Worm (Caenorhabditis elegans) whole organism, L2 larva: ENCODE measurements around the gene W04G3.7.

Experiments
- C34F6.9 ChIP-seq: fragments of 150-350 bp; optimal IDR thresholded peaks from 2 replicates; lab custom pipeline; 2014; ENCODE audit warnings: missing biosample characterization, missing genetic modification characterization
- F13H6.1 ChIP-seq: sonication (generic microtip); optimal IDR thresholded peaks from 2 replicates; lab custom pipeline; 2016; ENCODE audit warnings: missing genetic modification characterization, missing compliant biosample characterization
- R02D3.7 ChIP-seq: fragments of 150-350 bp; optimal IDR thresholded peaks from 2 replicates; lab custom pipeline; 2014; ENCODE audit warnings: missing biosample characterization, missing genetic modification characterization
- Y55F3AM.14 ChIP-seq: fragments of 200-800 bp; sonication (Bioruptor generic); optimal IDR thresholded peaks from 2 replicates; lab custom pipeline; 2018; ENCODE audit warnings: mild to moderate bottlenecking, missing genetic modification characterization, missing compliant biosample characterization
- ZK546.5 ChIP-seq: sonication (generic microtip); optimal IDR thresholded peaks from 2 replicates; lab custom pipeline; 2017; ENCODE audit warnings: missing biosample characterization, missing genetic modification characterization
- alr-1 ChIP-seq: fragments of 150-350 bp; optimal IDR thresholded peaks from 2 replicates; lab custom pipeline; 2014; ENCODE audit warnings: missing biosample characterization, missing genetic modification characterization
- aly-2 ChIP-seq: fragments of 150-350 bp; optimal IDR thresholded peaks from 2 replicates; lab custom pipeline; 2014; ENCODE audit warnings: missing biosample characterization, missing genetic modification characterization
- ama-1 ChIP-seq: fragments of 150-350 bp; optimal IDR thresholded peaks from 2 replicates; lab custom pipeline; 2018; ENCODE audit warnings: inconsistent platforms
- blmp-1 ChIP-seq: sonication (generic microtip); optimal IDR thresholded peaks from 2 replicates; lab custom pipeline; 2017; ENCODE audit warnings: missing genetic modification characterization, mild to moderate bottlenecking, missing compliant biosample characterization, antibody characterized with exemption, moderate library complexity; ENCODE audit not compliant: insufficient read depth
- ceh-16 ChIP-seq: fragments of 150-350 bp; optimal IDR thresholded peaks from 2 replicates; lab custom pipeline; 2014; ENCODE audit warnings: missing biosample characterization, missing genetic modification characterization
- ceh-82 ChIP-seq: fragments of 150-350 bp; optimal IDR thresholded peaks from 2 replicates; lab custom pipeline; 2014; ENCODE audit warnings: missing biosample characterization, missing genetic modification characterization
- crh-2 ChIP-seq: sonication (generic microtip); optimal IDR thresholded peaks from 2 replicates; lab custom pipeline; 2017; ENCODE audit warnings: missing biosample characterization, missing genetic modification characterization
- dmd-4 ChIP-seq: sonication (generic microtip); optimal IDR thresholded peaks from 2 replicates; lab custom pipeline; 2017; ENCODE audit warnings: missing biosample characterization, missing genetic modification characterization
- egl-27 ChIP-seq: sonication (generic microtip); optimal IDR thresholded peaks from 3 replicates; lab custom pipeline; 2017; ENCODE audit warnings: missing biosample characterization, missing genetic modification reagents, missing genetic modification characterization
- elt-1 ChIP-seq: fragments of 150-350 bp; optimal IDR thresholded peaks from 2 replicates; lab custom pipeline; 2014; ENCODE audit warnings: missing biosample characterization, missing genetic modification characterization
- elt-3 ChIP-seq: sonication (generic microtip); optimal IDR thresholded peaks from 2 replicates; lab custom pipeline; 2017; ENCODE audit warnings: missing biosample characterization, missing genetic modification characterization
- fos-1 ChIP-seq: fragments of 150-350 bp; optimal IDR thresholded peaks from 2 replicates; lab custom pipeline; 2014; ENCODE audit warnings: missing biosample characterization, missing genetic modification characterization
- gmeb-1 ChIP-seq: fragments of 150-350 bp; optimal IDR thresholded peaks from 2 replicates; lab custom pipeline; 2014; ENCODE audit warnings: missing biosample characterization, missing genetic modification characterization
- lin-11 ChIP-seq: fragments of 150-350 bp; sonication (generic microtip); optimal IDR thresholded peaks from 2 replicates; lab custom pipeline; 2014; ENCODE audit warnings: missing biosample characterization, missing genetic modification characterization, inconsistent platforms, mixed read lengths
- lin-13 ChIP-seq: fragments of 150-350 bp; optimal IDR thresholded peaks from 2 replicates; lab custom pipeline; 2014; ENCODE audit warnings: missing biosample characterization, missing genetic modification reagents, missing genetic modification characterization
- lin-39 ChIP-seq: fragments of 150-350 bp; optimal IDR thresholded peaks from 2 replicates; lab custom pipeline; 2014; ENCODE audit warnings: missing biosample characterization, missing genetic modification reagents, missing genetic modification characterization
- lsy-2 ChIP-seq, 2 experiments: fragments of 150-350 bp in 1 of 2; sonication (generic microtip) in 1 of 2; optimal IDR thresholded peaks; 2 replicates each; lab custom pipeline; 2014 to 2017; ENCODE audit warnings: missing biosample characterization in 2 of 2, missing genetic modification characterization in 2 of 2
- mab-5 ChIP-seq: fragments of 150-350 bp; optimal IDR thresholded peaks from 2 replicates; lab custom pipeline; 2014; ENCODE audit warnings: missing biosample characterization, missing genetic modification characterization
- mbf-1 ChIP-seq: sonication (generic microtip); optimal IDR thresholded peaks from 2 replicates; lab custom pipeline; 2017; ENCODE audit warnings: missing biosample characterization, missing genetic modification characterization
- mdl-1 ChIP-seq, 2 experiments: fragments of 150-350 bp in 1 of 2; sonication (generic microtip) in 1 of 2; optimal IDR thresholded peaks; 2 replicates each; lab custom pipeline; 2017; ENCODE audit warnings: missing biosample characterization in 2 of 2, missing genetic modification characterization in 2 of 2
- nhr-10 ChIP-seq: sonication (generic microtip); optimal IDR thresholded peaks from 2 replicates; lab custom pipeline; 2017; ENCODE audit warnings: missing biosample characterization, missing genetic modification characterization
- nhr-11 ChIP-seq: fragments of 150-350 bp; optimal IDR thresholded peaks from 2 replicates; lab custom pipeline; 2014; ENCODE audit warnings: missing biosample characterization, missing genetic modification characterization
- nhr-12 ChIP-seq: fragments of 150-350 bp; optimal IDR thresholded peaks from 2 replicates; lab custom pipeline; 2014; ENCODE audit warnings: missing biosample characterization, missing genetic modification characterization
- nhr-129 ChIP-seq: fragments of 150-350 bp; optimal IDR thresholded peaks from 2 replicates; lab custom pipeline; 2014; ENCODE audit warnings: missing biosample characterization, missing genetic modification characterization
- nhr-21 ChIP-seq: fragments of 150-350 bp; optimal IDR thresholded peaks from 2 replicates; lab custom pipeline; 2014; ENCODE audit warnings: missing biosample characterization, missing genetic modification characterization
- nhr-23 ChIP-seq: fragments of 150-350 bp; optimal IDR thresholded peaks from 2 replicates; lab custom pipeline; 2014; ENCODE audit warnings: missing biosample characterization, missing genetic modification reagents, missing genetic modification characterization
- nhr-237 ChIP-seq: fragments of 150-350 bp; optimal IDR thresholded peaks from 2 replicates; lab custom pipeline; 2014; ENCODE audit warnings: missing biosample characterization, missing genetic modification characterization
- nhr-25 ChIP-seq: fragments of 150-350 bp; sonication (generic microtip); optimal IDR thresholded peaks from 3 replicates; lab custom pipeline; 2014; ENCODE audit warnings: missing biosample characterization, missing genetic modification characterization
- nhr-6 ChIP-seq: fragments of 150-350 bp; optimal IDR thresholded peaks from 2 replicates; lab custom pipeline; 2014; ENCODE audit warnings: missing biosample characterization, missing genetic modification characterization
- nhr-77 ChIP-seq: fragments of 150-350 bp; optimal IDR thresholded peaks from 2 replicates; lab custom pipeline; 2014; ENCODE audit warnings: missing biosample characterization, missing genetic modification characterization
- peb-1 ChIP-seq: fragments of 150-350 bp; optimal IDR thresholded peaks from 2 replicates; lab custom pipeline; 2014; ENCODE audit warnings: missing biosample characterization, missing genetic modification characterization
- sem-4 ChIP-seq: fragments of 150-350 bp; optimal IDR thresholded peaks from 2 replicates; lab custom pipeline; 2014; ENCODE audit warnings: missing biosample characterization, missing genetic modification reagents, missing genetic modification characterization
- skn-1 ChIP-seq: sonication (generic microtip); optimal IDR thresholded peaks from 2 replicates; lab custom pipeline; 2017; ENCODE audit warnings: missing biosample characterization, missing genetic modification characterization
- sma-3 ChIP-seq: sonication (generic microtip); optimal IDR thresholded peaks from 2 replicates; lab custom pipeline; 2016; ENCODE audit warnings: missing genetic modification reagents, missing genetic modification characterization, missing compliant biosample characterization
- sma-9 ChIP-seq, 2 experiments: fragments of 150-350 bp in 1 of 2; sonication (generic microtip) in 1 of 2; optimal IDR thresholded peaks; 2 replicates each; lab custom pipeline; 2014 to 2016; ENCODE audit warnings: missing genetic modification characterization in 2 of 2, mild to moderate bottlenecking in 1 of 2, missing biosample characterization in 1 of 2, missing compliant biosample characterization in 1 of 2, missing genetic modification reagents in 1 of 2, moderate library complexity in 1 of 2
- snpc-4 ChIP-seq: fragments of 150-350 bp; optimal IDR thresholded peaks from 2 replicates; lab custom pipeline; 2014; ENCODE audit warnings: missing biosample characterization, missing genetic modification characterization
- unc-39 ChIP-seq: fragments of 150-350 bp; optimal IDR thresholded peaks from 2 replicates; lab custom pipeline; 2014; ENCODE audit warnings: missing biosample characterization, missing genetic modification characterization
- unc-55 ChIP-seq: fragments of 150-350 bp; sonication (generic microtip); optimal IDR thresholded peaks from 3 replicates; lab custom pipeline; 2014; ENCODE audit warnings: missing biosample characterization, missing genetic modification reagents, missing genetic modification characterization
- unc-62 ChIP-seq: fragments of 150-350 bp; optimal IDR thresholded peaks from 2 replicates; lab custom pipeline; 2014; ENCODE audit warnings: missing biosample characterization, missing genetic modification reagents, missing genetic modification characterization
- zag-1 ChIP-seq: fragments of 150-350 bp; optimal IDR thresholded peaks from 2 replicates; lab custom pipeline; 2014; ENCODE audit warnings: missing biosample characterization, missing genetic modification characterization
- ztf-1 ChIP-seq: fragments of 200-800 bp; sonication (Bioruptor generic); conservative IDR thresholded peaks from 2 replicates; pipeline ENCODE4 v1.3.6; 2022; ENCODE audit warnings: missing genetic modification characterization, missing compliant biosample characterization
- ztf-11 ChIP-seq: sonication (generic microtip); optimal IDR thresholded peaks from 2 replicates; lab custom pipeline; 2017; ENCODE audit warnings: missing biosample characterization, missing genetic modification characterization
- ztf-4 ChIP-seq: fragments of 150-350 bp; optimal IDR thresholded peaks from 2 replicates; lab custom pipeline; 2014; ENCODE audit warnings: missing biosample characterization, missing genetic modification characterization

W04G3.7 gene

DNA sequence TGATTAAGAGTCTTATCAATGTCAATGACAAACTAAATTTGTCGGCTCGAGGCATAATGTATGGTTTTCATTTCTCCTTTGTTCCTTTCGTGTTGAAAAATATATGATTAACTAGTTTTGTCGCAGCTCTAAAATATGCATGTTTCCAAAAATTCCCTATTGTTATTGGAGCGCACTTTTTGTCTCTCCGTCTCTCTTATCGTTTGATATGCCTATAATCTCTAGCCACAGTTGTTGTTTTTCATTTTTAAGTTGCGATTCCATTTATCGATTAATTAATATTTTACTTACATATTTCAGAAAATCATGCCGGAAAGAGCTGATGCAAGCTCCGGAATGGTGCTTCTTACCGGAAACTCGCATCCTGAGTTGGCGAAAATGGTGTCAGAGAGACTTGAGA is 11.7 kb downstream of the W04G3.7 start, which contains the start of gene W04G3.5:
Gene W04G3.5, plus strand, starts transcription at position 301 of the 400 bp plus-strand sequence.
- TF ChIP-seq R02D3.7 (tag; lab: Kevin White, UChicago) (no peak), nhr-23 (tag; lab: Kevin White, UChicago) (no peak), lin-13 (no peak), nhr-6 (tag; lab: Kevin White, UChicago) (no peak), unc-55 (no peak), crh-2 (tag; lab: Kevin White, UChicago) (no peak), gmeb-1 (tag; lab: Kevin White, UChicago) (no peak)

DNA sequence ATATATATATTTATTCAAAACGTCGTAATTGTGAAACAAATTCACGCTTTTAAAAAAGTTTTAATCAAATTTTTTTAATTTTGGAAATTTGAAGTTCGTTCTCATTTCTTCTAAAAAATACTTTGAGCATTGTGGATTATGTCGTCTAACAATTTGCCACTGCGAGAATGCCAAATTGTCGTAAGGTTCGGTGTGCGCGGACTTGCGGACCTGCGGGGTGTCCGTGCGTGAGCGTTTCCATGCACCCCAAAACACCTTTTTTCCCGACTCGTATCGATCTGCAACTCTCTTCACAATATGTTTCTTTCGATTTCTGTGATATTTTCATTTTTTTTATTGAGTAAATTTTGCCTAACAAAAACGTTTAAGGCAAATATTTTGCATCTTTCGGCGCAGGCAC is 12.4 kb downstream of the W04G3.7 start:
- TF ChIP-seq crh-2 (tag; lab: Kevin White, UChicago) (no peak), F13H6.1 (tag; lab: Kevin White, UChicago) (no peak), gmeb-1 (tag; lab: Kevin White, UChicago) (no peak), fos-1 (tag; lab: Kevin White, UChicago) (no peak), ceh-82 (tag; lab: Kevin White, UChicago) (no peak), nhr-6 (tag; lab: Kevin White, UChicago) (no peak), unc-62 (no peak), unc-39 (tag; lab: Kevin White, UChicago) (no peak)
- TF ChIP-seq, all 48 proteins: peak for 0

ce11 chrX:11068334-11068733 is 16.7 kb downstream of the W04G3.7 start, which contains the start of gene apt-9:
Gene apt-9 (plus strand): TSS chrX:11068527.
- TF ChIP-seq skn-1 (tag; lab: Kevin White, UChicago): no peak
- TF ChIP-seq mab-5 (tag; lab: Kevin White, UChicago): peak; percentile 8
- TF ChIP-seq snpc-4 (tag; lab: Kevin White, UChicago): peak; percentile 23
- TF ChIP-seq alr-1 (tag; lab: Kevin White, UChicago): no peak
- TF ChIP-seq mbf-1: no peak
- TF ChIP-seq nhr-77 (tag; lab: Kevin White, UChicago): no peak
- no peak for TF ChIP-seq egl-27 (tag; lab: Kevin White, UChicago)
- no peak for TF ChIP-seq R02D3.7 (tag; lab: Kevin White, UChicago)
- TF ChIP-seq zag-1: no peak
- TF ChIP-seq elt-1 (tag; lab: Kevin White, UChicago): no peak
- no peak for TF ChIP-seq nhr-6 (tag; lab: Kevin White, UChicago)
- no peak for TF ChIP-seq fos-1 (tag; lab: Kevin White, UChicago)
- TF ChIP-seq peb-1 (tag; lab: Kevin White, UChicago): no peak
- no peak for TF ChIP-seq ztf-11
- no peak for TF ChIP-seq F13H6.1 (tag; lab: Kevin White, UChicago)
- no peak for TF ChIP-seq nhr-12 (tag; lab: Kevin White, UChicago)
- no peak for TF ChIP-seq ama-1 (lab: Kevin White, UChicago)
- TF ChIP-seq ceh-82 (tag; lab: Kevin White, UChicago): no peak
- no peak for TF ChIP-seq crh-2 (tag; lab: Kevin White, UChicago)
- TF ChIP-seq elt-3: no peak
- TF ChIP-seq lin-13: no peak
- no peak for TF ChIP-seq nhr-237
- TF ChIP-seq unc-55: peak; percentile 81
- TF ChIP-seq ztf-4 (tag; lab: Kevin White, UChicago): no peak
- peak; percentile 54 for TF ChIP-seq nhr-129 (tag; lab: Kevin White, UChicago)
- TF ChIP-seq ceh-16 (tag; lab: Kevin White, UChicago): no peak
- peak; percentile 31 for TF ChIP-seq Y55F3AM.14
- TF ChIP-seq aly-2 (tag; lab: Kevin White, UChicago): no peak
- TF ChIP-seq blmp-1 (tag; lab: Kevin White, UChicago): no peak
- no peak for TF ChIP-seq unc-62
- TF ChIP-seq nhr-11 (tag; lab: Kevin White, UChicago): no peak
- TF ChIP-seq lin-39 (tag; lab: Kevin White, UChicago): no peak
- TF ChIP-seq sem-4: no peak
- TF ChIP-seq lsy-2 (tag; optimal IDR thresholded peaks at IDR 0.05; lab: Kevin White, UChicago): peak in 1 of 2 experiments; percentile 42
- TF ChIP-seq nhr-23 (tag; lab: Kevin White, UChicago): no peak
- TF ChIP-seq ZK546.5 (tag; lab: Kevin White, UChicago): no peak
- TF ChIP-seq unc-39 (tag; lab: Kevin White, UChicago): no peak
- TF ChIP-seq C34F6.9 (tag; lab: Kevin White, UChicago): peak; percentile 26
- no peak for TF ChIP-seq gmeb-1 (tag; lab: Kevin White, UChicago)
- no peak for TF ChIP-seq ztf-1 (GFP tag; lab: Robert Waterston, UW)
- TF ChIP-seq sma-3 (GFP tag; lab: Kevin White, UChicago): no peak
- peak in 1 of 2 experiments; percentile 28 for TF ChIP-seq mdl-1 (tag; optimal IDR thresholded peaks at IDR 0.05; lab: Kevin White, UChicago)
- no peak for TF ChIP-seq nhr-25 (tag; lab: Kevin White, UChicago)
- TF ChIP-seq nhr-21: no peak
- TF ChIP-seq lin-11 (tag; lab: Kevin White, UChicago): peak; percentile 16
- TF ChIP-seq dmd-4: no peak
- no peak for TF ChIP-seq nhr-10 (tag; lab: Kevin White, UChicago)
- TF ChIP-seq sma-9 (GFP tag; optimal IDR thresholded peaks at IDR 0.05; lab: Kevin White, UChicago): peak; percentile 22
- no peak for TF ChIP-seq sma-9 (tag; optimal IDR thresholded peaks at IDR 0.05; lab: Kevin White, UChicago)
